Fruit fly (Drosophila melanogaster): ENCODE measurements around the gene Apt1.

Gene Apt1

dm6 chr3L:11591131-11591530, 36.7 kb upstream of the Apt1 start, which contains the start of gene CG33268:
CG33268 (minus strand) TSS chr3L:11591231.
- no peak for TF ChIP-seq insv (optimal IDR thresholded peaks at IDR 0.05)
- TF ChIP-seq h (optimal IDR thresholded peaks at IDR 0.05): no peak
- TF ChIP-seq ttk (optimal IDR thresholded peaks at IDR 0.05): no peak

dm6 chr3L:11591803-11592202, 36.0 kb upstream of the Apt1 start:
- no peak for TF ChIP-seq Myc (optimal IDR thresholded peaks at IDR 0.05)
- no peak for TF ChIP-seq h (optimal IDR thresholded peaks at IDR 0.05)
- TF ChIP-seq psq (optimal IDR thresholded peaks at IDR 0.05): no peak
- TF ChIP-seq insv (optimal IDR thresholded peaks at IDR 0.05): no peak
- TF ChIP-seq ttk (optimal IDR thresholded peaks at IDR 0.05): no peak
- no peak for TF ChIP-seq Sin3A (optimal IDR thresholded peaks at IDR 0.05)

dm6 chr3L:11593778-11594177, 34.1 kb upstream of the Apt1 start:
- TF ChIP-seq Sin3A (optimal IDR thresholded peaks at IDR 0.05) (no peak), ttk (optimal IDR thresholded peaks at IDR 0.05) (no peak), insv (optimal IDR thresholded peaks at IDR 0.05) (no peak), psq (optimal IDR thresholded peaks at IDR 0.05) (no peak), Myc (optimal IDR thresholded peaks at IDR 0.05) (no peak), h (optimal IDR thresholded peaks at IDR 0.05) (no peak)

dm6 chr3L:11596585-11597252, 31.1 kb upstream of the Apt1 start, which contains the start of gene CG7368:
CG7368 (plus strand) TSS chr3L:11597202.
- TF ChIP-seq Myc (optimal IDR thresholded peaks at IDR 0.05) (no peak), Sin3A (optimal IDR thresholded peaks at IDR 0.05) (no peak), psq (optimal IDR thresholded peaks at IDR 0.05) (no peak), h (optimal IDR thresholded peaks at IDR 0.05) (no peak), insv (optimal IDR thresholded peaks at IDR 0.05) (no peak), ttk (optimal IDR thresholded peaks at IDR 0.05) (no peak)

- no peak for TF ChIP-seq Sin3A (optimal IDR thresholded peaks at IDR 0.05)
- no peak for TF ChIP-seq ttk (optimal IDR thresholded peaks at IDR 0.05)
- no peak for TF ChIP-seq insv (optimal IDR thresholded peaks at IDR 0.05)
- TF ChIP-seq psq (optimal IDR thresholded peaks at IDR 0.05): no peak
- no peak for TF ChIP-seq h (optimal IDR thresholded peaks at IDR 0.05)
- TF ChIP-seq Myc (optimal IDR thresholded peaks at IDR 0.05): no peak
Observed at dm6 chr3L:11599255-11599654, 28.6 kb upstream of the Apt1 start.

- TF ChIP-seq Myc (optimal IDR thresholded peaks at IDR 0.05) (no peak), insv (optimal IDR thresholded peaks at IDR 0.05) (no peak), h (optimal IDR thresholded peaks at IDR 0.05) (no peak), psq (optimal IDR thresholded peaks at IDR 0.05) (no peak), ttk (optimal IDR thresholded peaks at IDR 0.05) (no peak), Sin3A (optimal IDR thresholded peaks at IDR 0.05) (no peak)
Observed at dm6 chr3L:11599965-11600420, 27.8 kb upstream of the Apt1 start, which contains the start of the genes CG14137 and CG46394. CG14137 (minus strand) TSS chr3L:11600065. CG46394 (plus strand) TSS chr3L:11600370.

dm6 chr3L:11601133-11601532, 26.7 kb upstream of the Apt1 start:
- TF ChIP-seq Sin3A (optimal IDR thresholded peaks at IDR 0.05) (no peak), h (optimal IDR thresholded peaks at IDR 0.05) (no peak), insv (optimal IDR thresholded peaks at IDR 0.05) (no peak), Myc (optimal IDR thresholded peaks at IDR 0.05) (no peak), ttk (optimal IDR thresholded peaks at IDR 0.05) (no peak), psq (optimal IDR thresholded peaks at IDR 0.05) (no peak)

- TF ChIP-seq h (optimal IDR thresholded peaks at IDR 0.05) (no peak), ttk (optimal IDR thresholded peaks at IDR 0.05) (no peak), Sin3A (optimal IDR thresholded peaks at IDR 0.05) (no peak), psq (optimal IDR thresholded peaks at IDR 0.05) (no peak), insv (optimal IDR thresholded peaks at IDR 0.05) (no peak), Myc (optimal IDR thresholded peaks at IDR 0.05) (no peak)
Observed at dm6 chr3L:11602040-11602439, 25.8 kb upstream of the Apt1 start.

- TF ChIP-seq Myc (optimal IDR thresholded peaks at IDR 0.05) (no peak), psq (optimal IDR thresholded peaks at IDR 0.05) (no peak), h (optimal IDR thresholded peaks at IDR 0.05) (no peak), ttk (optimal IDR thresholded peaks at IDR 0.05) (no peak), Sin3A (optimal IDR thresholded peaks at IDR 0.05) (no peak), insv (optimal IDR thresholded peaks at IDR 0.05) (no peak)
Observed at dm6 chr3L:11604227-11604626, 23.6 kb upstream of the Apt1 start.

- TF ChIP-seq psq (optimal IDR thresholded peaks at IDR 0.05): no peak
- TF ChIP-seq Sin3A (optimal IDR thresholded peaks at IDR 0.05): no peak
- TF ChIP-seq ttk (optimal IDR thresholded peaks at IDR 0.05): no peak
- TF ChIP-seq insv (optimal IDR thresholded peaks at IDR 0.05): no peak
- no peak for TF ChIP-seq h (optimal IDR thresholded peaks at IDR 0.05)
- no peak for TF ChIP-seq Myc (optimal IDR thresholded peaks at IDR 0.05)
Observed at dm6 chr3L:11609153-11609809, 18.6 kb upstream of the Apt1 start, which contains the start of gene Duba. Duba (minus strand) TSS chr3L:11609465.

dm6 chr3L:11609835-11610234, 18.0 kb upstream of the Apt1 start, which contains the start of gene CG42832:
CG42832 (plus strand) TSS chr3L:11610135.
- TF ChIP-seq psq (optimal IDR thresholded peaks at IDR 0.05): no peak
- no peak for TF ChIP-seq Sin3A (optimal IDR thresholded peaks at IDR 0.05)
- no peak for TF ChIP-seq insv (optimal IDR thresholded peaks at IDR 0.05)
- no peak for TF ChIP-seq h (optimal IDR thresholded peaks at IDR 0.05)
- no peak for TF ChIP-seq ttk (optimal IDR thresholded peaks at IDR 0.05)
- no peak for TF ChIP-seq Myc (optimal IDR thresholded peaks at IDR 0.05)

dm6 chr3L:11620001-11620400, 7.8 kb upstream of the Apt1 start, which contains the start of gene Muc68Ca:
Muc68Ca (minus strand) TSS chr3L:11620101.
- no peak for TF ChIP-seq psq (optimal IDR thresholded peaks at IDR 0.05)
- no peak for TF ChIP-seq ttk (optimal IDR thresholded peaks at IDR 0.05)
- no peak for TF ChIP-seq insv (optimal IDR thresholded peaks at IDR 0.05)
- TF ChIP-seq h (optimal IDR thresholded peaks at IDR 0.05): no peak
- TF ChIP-seq Myc (optimal IDR thresholded peaks at IDR 0.05): no peak
- TF ChIP-seq Sin3A (optimal IDR thresholded peaks at IDR 0.05): no peak
